Worm (Caenorhabditis elegans): ENCODE measurements around the gene ssna-1.

The ssna-1 gene

DNA sequence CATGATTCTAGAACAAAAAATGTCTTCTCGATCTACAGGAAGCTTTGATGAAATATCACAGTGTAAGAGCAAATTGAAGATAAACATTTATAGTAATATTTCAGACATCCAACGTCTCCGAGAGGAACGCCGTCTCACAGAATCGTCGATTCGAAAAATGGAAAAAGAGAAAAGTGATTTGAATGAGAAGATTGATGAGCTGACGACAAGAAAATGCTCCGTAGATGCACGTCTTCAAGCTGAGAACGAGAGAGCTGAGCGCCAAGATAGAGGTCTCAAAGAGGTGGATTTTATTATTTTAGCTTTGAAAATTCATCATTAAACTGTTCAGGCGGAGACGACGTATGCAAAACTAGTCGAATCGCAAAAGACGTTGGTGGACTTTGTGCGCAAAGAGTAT, at the start of gene ssna-1:
TSS of gene ssna-1 (plus strand) at position 12 of the 400 bp plus-strand sequence.
- no peak for TF ChIP-seq mdl-1 (tag; optimal IDR thresholded peaks at IDR 0.05)
- TF ChIP-seq efl-1 (optimal IDR thresholded peaks at IDR 0.05): no peak
- peak in 1 of 2 experiments; percentile 30 for TF ChIP-seq efl-1 (GFP tag; optimal IDR thresholded peaks at IDR 0.05 in 1 of 2)
- TF ChIP-seq vab-15 (tag; optimal IDR thresholded peaks at IDR 0.05): no peak
- TF ChIP-seq lsy-2 (tag; optimal IDR thresholded peaks at IDR 0.05): peak in 1 of 2 experiments; percentile 26

DNA sequence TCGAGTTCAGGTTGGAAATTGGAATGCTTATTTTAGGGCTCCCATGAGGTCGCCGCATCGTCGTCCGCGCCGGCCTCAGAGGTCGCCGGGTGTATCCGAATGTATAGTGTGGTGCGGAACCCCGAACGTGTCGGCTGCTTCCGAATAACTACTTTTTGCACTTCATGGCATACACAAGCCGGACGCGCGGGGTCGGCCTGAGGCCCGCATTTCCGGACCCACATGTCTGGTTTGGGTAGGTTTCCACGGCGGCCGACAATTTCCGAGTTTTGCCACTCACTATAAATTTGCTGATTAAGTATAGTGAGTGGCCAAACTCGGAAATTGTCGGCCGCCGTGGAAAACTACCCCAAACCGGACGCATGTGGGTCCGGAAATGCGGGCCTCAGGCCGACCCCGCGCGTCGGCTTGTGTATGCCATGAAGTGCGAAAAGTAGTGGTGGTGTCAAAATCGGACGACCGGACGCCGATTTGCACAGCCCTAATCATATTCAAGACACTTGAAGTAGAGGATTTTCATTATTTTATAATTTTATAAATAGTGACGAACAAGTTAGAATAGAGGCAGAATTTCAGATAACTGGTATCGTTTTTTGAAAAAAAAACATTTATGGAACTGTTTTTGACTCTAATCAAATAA, 49.6 kb upstream of the ssna-1 start:
- no peak for TF ChIP-seq ceh-90 (tag; optimal IDR thresholded peaks at IDR 0.05)
- no peak for TF ChIP-seq C04F5.9 (tag; optimal IDR thresholded peaks at IDR 0.05)

DNA sequence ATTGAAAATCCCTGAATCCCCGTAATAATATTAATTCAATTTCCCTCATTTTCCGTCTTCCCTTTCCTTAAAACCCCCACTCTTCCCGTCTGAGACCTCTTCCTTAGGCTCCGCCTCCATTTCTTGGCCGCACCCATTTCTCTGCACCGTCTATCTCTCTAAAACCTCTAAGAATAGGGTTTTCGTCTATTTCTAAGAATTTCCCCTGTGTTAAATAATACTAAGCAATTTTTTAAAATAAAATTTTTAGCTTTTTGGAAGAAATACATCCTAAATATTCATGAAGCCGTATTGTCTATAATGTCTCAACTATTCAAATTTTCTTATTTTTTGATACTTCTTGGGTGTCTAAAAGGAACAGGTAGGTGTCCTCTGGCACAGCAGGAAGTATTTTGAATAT, 48.4 kb upstream of the ssna-1 start, which contains the start of gene cdh-8:
TSS of gene cdh-8 (plus strand) at position 301 of the 400 bp plus-strand sequence.
- TF ChIP-seq dsc-1 (tag; optimal IDR thresholded peaks at IDR 0.05): peak; percentile 34
- TF ChIP-seq C16A3.4 (tag; optimal IDR thresholded peaks at IDR 0.05): no peak
- TF ChIP-seq egl-13 (tag; optimal IDR thresholded peaks at IDR 0.05): peak; percentile 8

DNA sequence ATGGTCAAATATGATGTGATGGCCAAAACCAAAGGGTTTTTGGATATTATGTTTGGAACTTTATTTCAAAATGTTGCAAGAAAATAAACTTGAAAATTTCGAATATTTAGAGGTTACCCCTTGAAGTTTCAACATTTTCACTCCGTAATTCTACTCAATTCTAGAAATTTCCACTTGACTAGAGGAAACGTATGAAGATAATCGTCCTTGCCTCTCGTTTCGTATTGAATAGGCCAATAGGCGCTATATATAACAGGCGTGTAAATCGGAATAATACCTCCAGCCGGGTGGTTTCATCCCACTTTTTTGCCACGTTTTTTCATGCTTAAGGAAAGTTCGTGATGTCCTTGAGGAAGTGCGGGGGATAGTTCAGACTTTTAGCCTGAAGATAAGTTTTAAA, 44.6 kb upstream of the ssna-1 start:
- TF ChIP-seq sox-4 (tag; optimal IDR thresholded peaks at IDR 0.05): no peak
- no peak for TF ChIP-seq efl-1 (optimal IDR thresholded peaks at IDR 0.05)
- TF ChIP-seq efl-1 (GFP tag; optimal IDR thresholded peaks at IDR 0.05 in 1 of 2): peak in 1 of 2 experiments; percentile 59

DNA sequence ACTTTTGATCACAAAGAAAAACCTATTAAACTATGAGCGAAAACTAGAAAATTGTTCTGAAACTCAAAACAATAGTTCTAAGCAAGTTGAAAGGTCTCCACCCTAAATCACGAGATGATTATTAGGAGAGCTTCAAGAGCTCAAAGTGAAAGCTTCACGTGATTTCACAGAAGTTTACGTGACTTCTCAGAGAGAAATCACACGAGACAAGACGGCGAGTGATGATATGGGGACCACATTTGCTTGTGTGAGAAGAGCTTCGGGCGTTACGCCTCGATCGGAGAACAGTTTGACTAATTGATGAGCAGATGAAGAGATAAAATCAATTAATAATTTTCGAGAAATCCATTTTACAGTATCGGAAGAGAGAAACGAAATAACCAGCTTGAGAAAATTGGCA, 22.9 kb upstream of the ssna-1 start:
- no peak for TF ChIP-seq vab-15 (tag; optimal IDR thresholded peaks at IDR 0.05)
- 0 out of 2 replicates have a peak, but pooled peaks have one; percentile 11 for TF ChIP-seq nhr-19 (GFP tag; conservative IDR thresholded peaks at IDR 0.05)
- TF ChIP-seq lsy-2 (tag; optimal IDR thresholded peaks at IDR 0.05): peak; percentile 3 to 26
- TF ChIP-seq efl-1 (optimal IDR thresholded peaks at IDR 0.05): no peak
- TF ChIP-seq efl-1 (GFP tag; optimal IDR thresholded peaks at IDR 0.05 in 1 of 2): peak in 1 of 2 experiments; percentile 77
- TF ChIP-seq alr-1 (tag; optimal IDR thresholded peaks at IDR 0.05; ENCODE audit: borderline replicate concordance): no peak
- peak; percentile 55 for TF ChIP-seq nhr-71 (tag; optimal IDR thresholded peaks at IDR 0.05)
- TF ChIP-seq egl-13 (tag; optimal IDR thresholded peaks at IDR 0.05): no peak
- TF ChIP-seq nhr-85 (tag): no peak
- peak; percentile 59 for TF ChIP-seq rnt-1 (tag; optimal IDR thresholded peaks at IDR 0.05)

DNA sequence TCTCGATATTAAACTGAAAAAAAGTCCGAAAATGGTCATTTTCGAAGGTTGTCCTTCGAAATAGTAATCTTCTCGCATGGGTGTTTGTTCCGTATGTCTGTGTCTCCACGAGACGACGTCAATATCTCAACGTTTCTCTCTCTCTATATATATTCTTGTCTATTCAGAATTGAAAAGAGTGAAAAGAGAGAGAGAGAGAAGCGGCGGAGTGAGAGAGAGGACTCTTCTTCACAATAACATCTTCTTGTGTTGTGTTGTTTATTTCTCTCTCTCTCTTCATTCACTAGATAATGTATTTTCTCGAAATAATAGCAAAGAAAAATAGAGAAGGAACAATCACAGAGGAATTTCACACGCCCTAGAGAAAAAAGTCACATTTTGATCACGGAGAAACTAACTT, 21.5 kb upstream of the ssna-1 start:
- peak; percentile 53 for TF ChIP-seq nhr-71 (tag; optimal IDR thresholded peaks at IDR 0.05)
- TF ChIP-seq irx-1 (tag; optimal IDR thresholded peaks at IDR 0.05): no peak
- no peak for TF ChIP-seq unc-98 (GFP tag; IDR thresholded peaks at IDR 0.05)
- no peak for TF ChIP-seq nhr-11 (tag; optimal IDR thresholded peaks at IDR 0.05)
- TF ChIP-seq nhr-237 (tag; optimal IDR thresholded peaks at IDR 0.05): no peak
- peak; percentile 66 for TF ChIP-seq snu-23 (GFP tag; optimal IDR thresholded peaks at IDR 0.05)
- TF ChIP-seq dpl-1 (GFP tag; optimal IDR thresholded peaks at IDR 0.05): peak in 2 of 3 experiments; percentile 7 to 44
- TF ChIP-seq alr-1 (tag; optimal IDR thresholded peaks at IDR 0.05; ENCODE audit: borderline replicate concordance): no peak
- TF ChIP-seq blmp-1 (tag; optimal IDR thresholded peaks at IDR 0.05): peak; percentile 90
- TF ChIP-seq nhr-20 (tag; optimal IDR thresholded peaks at IDR 0.05): peak; percentile 31
- peak; percentile 64 for TF ChIP-seq mep-1 (tag; optimal IDR thresholded peaks at IDR 0.05)
- TF ChIP-seq elt-3 (tag; optimal IDR thresholded peaks at IDR 0.05): peak in 1 of 6 experiments; percentile 12
- TF ChIP-seq nhr-85 (tag): peak; percentile 31
- TF ChIP-seq dsc-1 (tag; optimal IDR thresholded peaks at IDR 0.05): no peak
- TF ChIP-seq jun-1 (tag; optimal IDR thresholded peaks at IDR 0.05): no peak
- TF ChIP-seq unc-62 (GFP tag; optimal IDR thresholded peaks at IDR 0.05): no peak
- TF ChIP-seq nhr-47 (tag; optimal IDR thresholded peaks at IDR 0.05): peak; percentile 30
- no peak for TF ChIP-seq lin-15B (tag; optimal IDR thresholded peaks at IDR 0.05)
- no peak for TF ChIP-seq ceh-63 (GFP tag; optimal IDR thresholded peaks at IDR 0.05)
- TF ChIP-seq C16A3.4 (tag; optimal IDR thresholded peaks at IDR 0.05): no peak
- TF ChIP-seq swsn-7 (tag; optimal IDR thresholded peaks at IDR 0.05): peak; percentile 28
- no peak for TF ChIP-seq lin-39 (tag; optimal IDR thresholded peaks at IDR 0.05)
- TF ChIP-seq efl-1 (optimal IDR thresholded peaks at IDR 0.05): peak; percentile 27 to 35
- peak in 1 of 2 experiments; percentile 45 for TF ChIP-seq efl-1 (GFP tag; optimal IDR thresholded peaks at IDR 0.05 in 1 of 2)
- TF ChIP-seq unc-30 (tag; optimal IDR thresholded peaks at IDR 0.05): no peak
- no peak for TF ChIP-seq mdl-1 (tag; optimal IDR thresholded peaks at IDR 0.05)
- TF ChIP-seq Y116A8C.19 (tag; optimal IDR thresholded peaks at IDR 0.05; ENCODE audit: borderline replicate concordance): no peak
- no peak for TF ChIP-seq hpl-2 (GFP tag; optimal IDR thresholded peaks at IDR 0.05)
- TF ChIP-seq fkh-8 (tag; optimal IDR thresholded peaks at IDR 0.05): peak; percentile 23
- TF ChIP-seq skn-1 (tag; optimal IDR thresholded peaks at IDR 0.05): no peak
- peak; percentile 29 for TF ChIP-seq rnt-1 (tag; optimal IDR thresholded peaks at IDR 0.05)
- no peak for TF ChIP-seq nhr-84 (tag; optimal IDR thresholded peaks at IDR 0.05)
- peak; percentile 88 for TF ChIP-seq lin-14 (GFP tag; optimal IDR thresholded peaks at IDR 0.05)
